Fruit fly (Drosophila melanogaster): ENCODE measurements around the gene CG12531.

- TF ChIP-seq CG13624 (GFP tag; optimal IDR thresholded peaks at IDR 0.05) (no peak), az2 (GFP tag; optimal IDR thresholded peaks at IDR 0.05) (no peak), CG14667 (GFP tag; IDR thresholded peaks at IDR 0.05) (no peak), Tbp (GFP tag; optimal IDR thresholded peaks at IDR 0.05) (no peak), inv (GFP tag; IDR thresholded peaks at IDR 0.05; ENCODE audit: partially characterized antibody) (no peak), wor (GFP tag; IDR thresholded peaks at IDR 0.05) (no peak)
Observed at dm6 chrX:19717041-19717440, 1.7 kb upstream of the CG12531 start.
